Fruit fly (Drosophila melanogaster) whole organism: Measurements from ENCODE around the gene miple1.

ENCODE experiments used
- CG8478 ChIP-seq: fragments of >200 bp; optimal IDR thresholded peaks from 2 replicates; lab custom pipeline; 2018; ENCODE audit warnings: inconsistent platforms
- EcR ChIP-seq, 2 experiments: fragments of >200 bp; optimal IDR thresholded peaks; 2 replicates each; lab custom pipeline; 2017; ENCODE audit warnings: missing biosample characterization in 2 of 2, missing genetic modification characterization in 2 of 2, missing genetic modification reagents in 2 of 2
- pan ChIP-seq: fragments of >200 bp; optimal IDR thresholded peaks from 2 replicates; lab custom pipeline; 2017
- psq ChIP-seq: fragments of >200 bp; optimal IDR thresholded peaks from 2 replicates; lab custom pipeline; 2017

DNA sequence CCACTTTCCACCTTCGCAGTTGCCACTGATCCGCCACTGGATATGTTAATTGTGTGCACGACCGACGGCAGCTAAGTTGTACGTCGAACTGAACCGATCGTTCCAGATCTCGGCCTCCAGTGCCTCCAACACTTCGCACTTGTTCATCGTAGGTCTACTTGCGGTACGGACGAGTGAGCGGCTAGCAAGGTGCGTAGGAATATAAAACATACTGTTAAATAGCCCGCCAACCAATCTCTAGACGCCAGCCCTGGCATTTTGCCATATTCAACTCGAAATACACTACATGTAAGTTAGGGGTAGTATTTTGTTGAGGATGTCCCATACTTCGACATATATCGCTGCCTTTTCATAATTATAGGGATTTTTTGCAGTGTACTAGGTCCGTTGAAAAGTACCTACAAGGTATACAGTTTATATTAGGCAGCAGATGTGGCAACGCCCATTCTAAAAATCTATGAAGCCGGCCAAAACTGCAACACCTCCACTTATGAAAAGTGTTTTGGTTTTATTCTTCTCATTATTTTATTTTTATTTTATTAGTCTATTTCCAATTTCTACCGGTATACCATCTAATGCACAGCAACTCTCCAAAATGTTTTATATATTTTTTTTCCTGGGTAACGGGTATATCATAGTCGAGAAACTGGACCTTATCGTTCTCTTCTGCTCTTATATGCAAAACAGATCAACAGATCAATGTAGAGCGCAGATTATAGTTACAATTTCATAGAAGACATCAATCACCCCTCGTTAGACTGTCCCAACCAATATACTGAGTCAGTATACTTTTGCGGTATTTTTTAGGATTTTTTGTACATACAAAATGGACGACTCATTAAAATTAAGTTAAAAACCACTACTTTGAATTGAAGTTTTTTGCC is 43.8 kb upstream of the miple1 start, which contains the start of the genes pyx and CG33229:
- no peak for TF ChIP-seq psq (lab: Kevin White, UChicago)
- no peak for TF ChIP-seq pan (lab: Kevin White, UChicago)
- TF ChIP-seq CG8478: no peak
- TF ChIP-seq EcR (GFP tag; optimal IDR thresholded peaks at IDR 0.05; lab: Kevin White, UChicago): no peak
